Worm (Caenorhabditis elegans) whole organism, dauer: ENCODE data around the gene mgl-3.
"Not testable (repeated sequence)": the region's sequence is repeated elsewhere in the genome, so short reads cannot be mapped to it uniquely, and the experiment has no call there.

ENCODE experiments used
- unc-62 ChIP-seq: sonication (generic microtip); optimal IDR thresholded peaks from 2 replicates; lab custom pipeline; 2017; ENCODE audit warnings: missing biosample characterization, missing genetic modification reagents, missing genetic modification characterization

The mgl-3 gene

ce11 chrIV:5438705-5439104 lies at the start of gene mgl-3:
mgl-3 (plus strand) TSS chrIV:5439005.
- TF ChIP-seq unc-62 = no peak

ce11 chrIV:5389951-5390350 lies 48.9 kb upstream of the mgl-3 start:
- TF ChIP-seq unc-62 = no peak

ce11 chrIV:5391507-5392057 lies 47.2 kb upstream of the mgl-3 start, which contains the start of the genes htp-1 and ZK616.5:
htp-1 (minus strand) TSS chrIV:5391557.
ZK616.5 (plus strand) TSS chrIV:5391929.
- TF ChIP-seq unc-62 = no peak

- no peak for TF ChIP-seq unc-62
Observed at ce11 chrIV:5393566-5393965, 45.2 kb upstream of the mgl-3 start.

ce11 chrIV:5394687-5395086 lies 44.1 kb upstream of the mgl-3 start, which contains the start of the genes perm-3 and swsn-6:
perm-3 (minus strand) TSS chrIV:5394804.
swsn-6 (plus strand) TSS chrIV:5395033.
- TF ChIP-seq unc-62 = no peak

ce11 chrIV:5396769-5397168 lies 42.0 kb upstream of the mgl-3 start, which contains the start of gene ZK616.3:
ZK616.3 (plus strand) TSS chrIV:5397069.
- TF ChIP-seq unc-62 = no peak

DNA sequence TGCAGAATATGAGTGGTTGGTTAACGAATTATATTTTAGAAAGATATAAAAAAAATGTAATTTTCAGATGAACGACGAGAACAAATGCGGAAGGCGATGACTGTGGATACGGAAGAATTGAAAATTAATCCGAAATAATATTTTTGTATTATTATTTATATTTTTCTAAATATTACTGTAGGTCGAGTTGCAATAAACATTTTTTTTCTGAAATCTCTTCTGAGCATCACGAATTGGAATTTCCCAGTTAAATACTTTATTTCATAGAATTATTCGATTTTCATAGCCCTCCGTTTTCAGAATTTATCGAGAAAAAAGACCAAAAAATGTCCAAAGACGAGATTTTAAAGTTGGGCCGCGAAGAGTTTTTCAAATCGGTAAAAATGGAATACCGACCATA lies 41.3 kb upstream of the mgl-3 start, which contains the start of gene ZK616.2:
Gene ZK616.2, plus strand, starts transcription at position 301 of the 400 bp plus-strand sequence.
- TF ChIP-seq unc-62 = no peak

ce11 chrIV:5400609-5401008 lies 38.2 kb upstream of the mgl-3 start, which contains the start of gene ZK616.1:
ZK616.1 (plus strand) TSS chrIV:5400909.
- TF ChIP-seq unc-62 = no peak

DNA sequence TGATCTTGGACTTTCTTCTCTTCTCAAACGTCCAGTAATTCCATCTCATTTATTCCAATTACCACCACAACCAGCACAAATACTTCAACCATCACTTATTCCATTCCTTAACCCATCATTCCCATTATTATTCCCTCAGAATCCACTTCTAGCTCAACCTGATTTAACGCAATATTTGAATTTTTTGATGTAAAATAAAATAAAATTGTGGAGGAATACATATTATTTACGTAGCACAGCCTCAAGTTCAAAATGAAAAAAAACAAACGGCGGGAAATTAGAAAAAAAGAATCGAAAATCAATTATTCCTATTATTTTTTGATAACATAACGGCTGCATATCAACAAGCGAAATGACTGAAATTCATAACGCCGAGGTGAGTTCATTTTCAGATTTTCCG lies 33.5 kb upstream of the mgl-3 start, which contains the start of gene ZK616.61:
Gene ZK616.61, plus strand, starts transcription at position 301 of the 400 bp plus-strand sequence.
- no peak for TF ChIP-seq unc-62

DNA sequence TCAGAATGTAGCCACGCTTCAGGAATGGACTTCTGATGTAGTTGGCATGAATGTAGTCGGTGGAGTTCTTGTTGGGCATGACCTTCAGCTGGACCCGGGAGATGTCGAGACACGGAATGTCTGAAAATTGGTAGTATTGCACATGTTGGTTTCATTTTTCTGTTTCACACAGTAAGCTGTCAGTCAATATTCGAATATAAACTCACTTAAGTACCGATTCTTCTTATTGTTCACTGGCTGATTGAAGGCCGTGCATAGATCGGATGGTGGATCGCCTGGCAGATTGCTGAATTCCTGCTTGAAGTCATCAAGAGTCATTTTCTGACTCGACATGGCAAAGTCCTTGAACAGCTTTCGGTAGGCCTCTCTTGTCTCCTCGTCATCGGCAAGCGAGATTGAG lies 29.7 kb upstream of the mgl-3 start:
- TF ChIP-seq unc-62 = no peak

ce11 chrIV:5411120-5411519 lies 27.7 kb upstream of the mgl-3 start, which contains the start of gene ZK616.65:
ZK616.65 (minus strand) TSS chrIV:5411220.
- no peak for TF ChIP-seq unc-62

- TF ChIP-seq unc-62 = no peak
Observed at ce11 chrIV:5411641-5412337, 27.0 kb upstream of the mgl-3 start, which contains the start of gene ZK616.8. ZK616.8 (minus strand) TSS chrIV:5412193.

DNA sequence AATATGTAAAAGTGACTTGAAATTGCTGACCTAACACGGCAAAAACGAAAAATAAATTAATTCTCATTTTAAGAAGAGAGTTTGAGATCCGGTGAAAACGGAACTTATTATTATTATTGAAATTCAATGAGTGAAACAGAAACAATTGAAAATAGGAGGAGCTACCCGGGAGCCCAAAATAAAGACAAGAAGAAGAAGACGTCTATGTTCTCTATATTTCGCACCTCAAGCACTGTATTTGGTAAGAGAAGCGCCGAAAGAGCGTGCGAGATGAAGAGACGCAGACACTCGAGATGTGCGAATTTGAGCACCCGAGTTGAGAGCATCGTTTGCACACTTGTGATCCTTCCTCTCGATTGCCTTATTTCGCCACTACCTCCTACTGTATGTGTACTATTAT lies 23.1 kb upstream of the mgl-3 start, which contains the start of gene spp-7:
Gene spp-7, minus strand, starts transcription at position 101 of the 400 bp plus-strand sequence.
- no peak for TF ChIP-seq unc-62

ce11 chrIV:5419122-5419521 lies 19.7 kb upstream of the mgl-3 start, which contains the start of gene ehn-3:
ehn-3 (minus strand) TSS chrIV:5419222.
- TF ChIP-seq unc-62 = no peak

DNA sequence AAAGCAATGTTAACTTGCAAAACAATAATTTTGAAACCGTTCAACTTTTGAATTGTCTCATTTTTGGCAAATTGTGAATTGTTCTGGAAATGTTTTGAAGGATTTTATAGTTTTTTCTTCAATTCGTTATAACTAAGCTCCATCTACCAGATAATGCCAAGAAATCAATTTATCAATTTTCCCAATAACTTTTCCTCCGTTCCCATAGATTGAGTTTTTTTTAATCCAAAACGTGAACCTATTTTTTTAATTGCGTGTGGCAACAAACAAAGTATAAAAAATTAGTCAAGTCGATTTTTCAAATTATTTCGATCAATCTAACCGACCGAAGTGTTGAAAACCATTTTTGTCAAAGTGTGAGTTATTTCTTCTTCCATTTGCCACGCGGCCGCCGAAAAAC lies 13.9 kb downstream of the mgl-3 start, which contains the start of gene Y4C6A.4:
Gene Y4C6A.4, plus strand, starts transcription at position 301 of the 400 bp plus-strand sequence.
- no peak for TF ChIP-seq unc-62

- not testable (repeated sequence) for TF ChIP-seq unc-62
Observed at ce11 chrIV:5455999-5456398, 17.2 kb downstream of the mgl-3 start, which contains the start of gene Y4C6A.3. Y4C6A.3 (minus strand) TSS chrIV:5456099.

DNA sequence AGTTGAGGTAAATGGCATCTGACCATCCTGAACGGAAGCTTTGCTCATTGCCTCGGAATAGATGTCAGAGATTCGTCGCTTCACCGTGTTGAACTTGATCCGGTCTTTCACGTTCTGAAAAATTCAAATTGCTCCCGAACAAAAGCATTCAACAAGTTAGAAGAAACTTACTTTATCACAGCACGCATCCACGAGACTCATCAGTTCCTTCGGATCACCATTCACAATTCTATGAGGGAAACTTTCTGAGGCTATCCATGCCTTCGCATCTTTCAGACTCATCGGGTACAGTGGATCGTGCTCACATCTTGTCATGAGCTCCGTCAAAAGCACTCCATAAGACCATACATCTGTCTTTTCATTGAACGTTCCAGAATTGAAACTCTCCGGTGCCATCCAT lies 24.0 kb downstream of the mgl-3 start:
- TF ChIP-seq unc-62 = no peak
